Fruit fly (Drosophila melanogaster) whole organism: ENCODE results near the gene CG4766.

Experiments
- CG8478 ChIP-seq: fragments of >200 bp; optimal IDR thresholded peaks from 2 replicates; lab custom pipeline; 2018; ENCODE audit warnings: inconsistent platforms
- Dll ChIP-seq: fragments of >200 bp; optimal IDR thresholded peaks from 2 replicates; lab custom pipeline; 2017
- EcR ChIP-seq, 2 experiments: fragments of >200 bp; optimal IDR thresholded peaks; 2 replicates each; lab custom pipeline; 2017; ENCODE audit warnings: missing biosample characterization in 2 of 2, missing genetic modification characterization in 2 of 2, missing genetic modification reagents in 2 of 2
- pan ChIP-seq: fragments of >200 bp; optimal IDR thresholded peaks from 2 replicates; lab custom pipeline; 2017
- psq ChIP-seq: fragments of >200 bp; optimal IDR thresholded peaks from 2 replicates; lab custom pipeline; 2017
- usp ChIP-seq: fragments of >200 bp; optimal IDR thresholded peaks from 2 replicates; lab custom pipeline; 2017; ENCODE audit warnings: missing biosample characterization, missing genetic modification characterization, mixed read lengths

- TF ChIP-seq psq (lab: Kevin White, UChicago) (no peak), usp (GFP tag; lab: Kevin White, UChicago) (no peak), CG8478 (no peak), Dll (lab: Kevin White, UChicago) (no peak), EcR (GFP tag; optimal IDR thresholded peaks at IDR 0.05; lab: Kevin White, UChicago) (no peak), pan (lab: Kevin White, UChicago) (no peak)
Measured at dm6 chrX:6030593-6030992, 30.0 kb upstream of the CG4766 start.
